Fruit fly (Drosophila melanogaster): ENCODE data around the gene sina.

The sina gene

DNA sequence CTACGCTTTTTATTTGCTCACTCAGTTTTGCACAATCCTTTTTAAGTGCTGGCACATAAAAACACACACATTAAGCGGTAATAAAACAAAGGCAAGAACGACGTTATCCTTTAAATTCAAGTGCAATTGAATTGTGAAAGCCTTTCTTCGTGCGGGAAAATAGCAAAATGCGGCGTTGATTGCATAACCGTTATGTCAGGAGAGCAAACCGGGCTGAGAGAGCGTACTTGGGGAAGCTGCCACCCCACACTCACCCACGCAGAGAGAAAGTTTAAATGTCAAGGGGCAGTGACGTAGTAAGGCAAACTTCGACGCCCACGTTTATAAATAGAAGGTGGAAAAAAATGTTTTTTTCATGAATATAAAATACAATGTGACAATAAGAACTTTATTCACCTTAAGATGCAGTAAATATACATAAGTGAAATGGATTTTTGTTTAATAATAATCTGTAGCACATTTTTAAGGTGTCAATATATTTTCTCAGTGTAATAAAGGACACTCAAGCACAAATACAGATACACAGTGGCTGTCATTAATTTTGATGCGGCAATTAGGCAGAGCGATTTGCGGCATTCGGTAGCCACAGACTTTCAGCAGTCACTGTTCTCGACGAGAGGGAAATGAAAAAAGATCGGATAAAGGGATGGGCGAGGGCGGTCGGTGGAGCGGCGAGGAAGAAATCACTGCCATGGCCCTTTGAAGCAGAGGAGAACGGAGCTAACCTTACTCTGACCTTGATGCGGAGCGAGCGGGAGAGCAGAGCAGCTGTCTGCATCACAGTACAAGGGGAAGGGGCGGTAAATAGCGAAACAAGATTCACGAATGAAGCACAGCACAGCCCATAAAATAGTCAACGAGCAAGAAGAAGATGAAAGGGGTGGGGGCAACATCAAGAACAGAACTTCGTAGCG is 47.5 kb upstream of the sina start (continued):
- no peak for TF ChIP-seq otp (GFP tag; IDR thresholded peaks at IDR 0.05)
- no peak for TF ChIP-seq bbx (GFP tag; IDR thresholded peaks at IDR 0.05; ENCODE audit: partially characterized antibody)
- peak; percentile 20 for TF ChIP-seq CG6813 (GFP tag; optimal IDR thresholded peaks at IDR 0.05)
- no peak for TF ChIP-seq mirr (GFP tag; optimal IDR thresholded peaks at IDR 0.05)
- TF ChIP-seq CG10654 (GFP tag; optimal IDR thresholded peaks at IDR 0.05): peak; percentile 17
- TF ChIP-seq CG31224 (GFP tag; IDR thresholded peaks at IDR 0.05): no peak
- no peak for TF ChIP-seq Bdp1 (GFP tag; optimal IDR thresholded peaks at IDR 0.05)
- TF ChIP-seq CG7372 (GFP tag; IDR thresholded peaks at IDR 0.05): no peak
- TF ChIP-seq CG14860 (GFP tag; IDR thresholded peaks at IDR 0.05; ENCODE audit: partially characterized antibody): no peak
- TF ChIP-seq eve (GFP tag; optimal IDR thresholded peaks at IDR 0.05): peak in 1 of 2 experiments; percentile 63
- TF ChIP-seq ind (GFP tag; optimal IDR thresholded peaks at IDR 0.05): peak; percentile 25
- peak; percentile 28 for TF ChIP-seq Dad (GFP tag; optimal IDR thresholded peaks at IDR 0.05)
- 0 out of 3 replicates have a peak, but pooled peaks have one; percentile 24 for TF ChIP-seq CG7357 (GFP tag; IDR thresholded peaks at IDR 0.05)
- no peak for TF ChIP-seq CG3163 (GFP tag; optimal IDR thresholded peaks at IDR 0.05)
- no peak for TF ChIP-seq CG30020 (tag; optimal IDR thresholded peaks at IDR 0.05)
- no peak for TF ChIP-seq Doc2 (GFP tag; IDR thresholded peaks at IDR 0.05)
- no peak for TF ChIP-seq CG18476 (GFP tag; optimal IDR thresholded peaks at IDR 0.05)
- no peak for TF ChIP-seq CG33213 (GFP tag; optimal IDR thresholded peaks at IDR 0.05)
- no peak for TF ChIP-seq CG3995 (GFP tag; optimal IDR thresholded peaks at IDR 0.05)
- peak; percentile 55 for TF ChIP-seq vvl (GFP tag; IDR thresholded peaks at IDR 0.05)
- peak; percentile 44 for TF ChIP-seq CG9817 (tag; optimal IDR thresholded peaks at IDR 0.05)
- peak in 1 of 2 experiments; percentile 54 for TF ChIP-seq Hr78 (GFP tag; optimal IDR thresholded peaks at IDR 0.05)
- peak; percentile 65 for TF ChIP-seq slbo (GFP tag; IDR thresholded peaks at IDR 0.05)
- TF ChIP-seq CG6654 (GFP tag; optimal IDR thresholded peaks at IDR 0.05): no peak
- peak; percentile 50 for TF ChIP-seq lilli (GFP tag; optimal IDR thresholded peaks at IDR 0.05)
- TF ChIP-seq CG3065 (GFP tag; optimal IDR thresholded peaks at IDR 0.05): no peak
- no peak for TF ChIP-seq shn (GFP tag; optimal IDR thresholded peaks at IDR 0.05)
- peak; percentile 32 for TF ChIP-seq caup (GFP tag; optimal IDR thresholded peaks at IDR 0.05; ENCODE audit: severe bottlenecking)
- no peak for TF ChIP-seq CG2129 (GFP tag; IDR thresholded peaks at IDR 0.05; ENCODE audit: partially characterized antibody)
- no peak for TF ChIP-seq ro (GFP tag; IDR thresholded peaks at IDR 0.05)
- TF ChIP-seq D19A (tag; optimal IDR thresholded peaks at IDR 0.05): peak; percentile 60
- no peak for TF ChIP-seq twi (tag; optimal IDR thresholded peaks at IDR 0.05)
- TF ChIP-seq Fer1 (GFP tag; optimal IDR thresholded peaks at IDR 0.05): peak; percentile 75
- TF ChIP-seq Poxn (GFP tag; IDR thresholded peaks at IDR 0.05): 0 out of 2 replicates have a peak, but pooled peaks have one; percentile 40
- TF ChIP-seq btn (GFP tag; optimal IDR thresholded peaks at IDR 0.05): peak; percentile 33
- peak; percentile 43 for TF ChIP-seq phol (tag; optimal IDR thresholded peaks at IDR 0.05)
- TF ChIP-seq CkIIα-i1 (GFP tag; IDR thresholded peaks at IDR 0.05): no peak
- no peak for TF ChIP-seq CG34224 (GFP tag; IDR thresholded peaks at IDR 0.05; ENCODE audit: partially characterized antibody)
- no peak for TF ChIP-seq fd64A (GFP tag; optimal IDR thresholded peaks at IDR 0.05)
- peak; percentile 93 for TF ChIP-seq abd-A (tag; optimal IDR thresholded peaks at IDR 0.05)
- TF ChIP-seq unc-4 (GFP tag; IDR thresholded peaks at IDR 0.05; ENCODE audit: partially characterized antibody): no peak
- TF ChIP-seq CG31441 (GFP tag; IDR thresholded peaks at IDR 0.05): peak; percentile 21; the same call in 1 of the 2 replicates
- no peak for TF ChIP-seq repo (GFP tag; optimal IDR thresholded peaks at IDR 0.05)
- no peak for TF ChIP-seq HLHmδ (GFP tag; optimal IDR thresholded peaks at IDR 0.05)
- no peak for TF ChIP-seq CG3726 (GFP tag; IDR thresholded peaks at IDR 0.05)
- TF ChIP-seq CG6765 (GFP tag; optimal IDR thresholded peaks at IDR 0.05): no peak
- TF ChIP-seq ara (GFP tag; IDR thresholded peaks at IDR 0.05): peak; percentile 42; the same call in 1 of the 2 replicates
- TF ChIP-seq dm (GFP tag; optimal IDR thresholded peaks at IDR 0.05): peak; percentile 15
